Worm (Caenorhabditis elegans): ENCODE measurements around the gene sptf-2.
A peak's percentile ranks its signal among the peaks of the same experiment; 100 is the strongest.

Gene sptf-2

ce11 chrII:8602337-8602944 lies 22.8 kb upstream of the sptf-2 start, which contains the start of the genes cpf-1 and rpl-26 (continued):
- TF ChIP-seq nhr-20 (tag; optimal IDR thresholded peaks at IDR 0.05) (peak; percentile 71), zip-4 (GFP tag; optimal IDR thresholded peaks at IDR 0.05) (no peak), mef-2 (tag; optimal IDR thresholded peaks at IDR 0.05) (no peak), skn-1 (tag; optimal IDR thresholded peaks at IDR 0.05) (peak; percentile 58), nhr-77 (tag; optimal IDR thresholded peaks at IDR 0.05) (peak; percentile 37), unc-86 (tag; optimal IDR thresholded peaks at IDR 0.05) (peak; percentile 26), blmp-1 (tag; optimal IDR thresholded peaks at IDR 0.05) (peak; percentile 67), efl-1 (optimal IDR thresholded peaks at IDR 0.05) (peak; percentile 72 to 73), efl-1 (GFP tag; optimal IDR thresholded peaks at IDR 0.05 in 1 of 2) (peak; percentile 73 to 96), snpc-4 (tag; optimal IDR thresholded peaks at IDR 0.05) (peak; percentile 4), swsn-7 (tag; optimal IDR thresholded peaks at IDR 0.05) (peak; percentile 53), pax-3 (tag; optimal IDR thresholded peaks at IDR 0.05) (no peak), C16A3.4 (tag; optimal IDR thresholded peaks at IDR 0.05) (peak; percentile 61), mdl-1 (tag; optimal IDR thresholded peaks at IDR 0.05) (peak in 1 of 2 experiments; percentile 39), F16B12.6 (tag; optimal IDR thresholded peaks at IDR 0.05) (peak; percentile 73), egl-27 (tag; optimal IDR thresholded peaks at IDR 0.05) (no peak), unc-130 (tag; optimal IDR thresholded peaks at IDR 0.05) (peak; percentile 56), aly-2 (tag; optimal IDR thresholded peaks at IDR 0.05) (no peak), isw-1 (GFP tag; IDR thresholded peaks at IDR 0.05) (peak; percentile 38; the same call in 1 of the 2 replicates), nhr-19 (GFP tag; conservative IDR thresholded peaks at IDR 0.05) (peak; percentile 38), fkh-8 (tag; optimal IDR thresholded peaks at IDR 0.05) (peak; percentile 32), rnt-1 (tag; optimal IDR thresholded peaks at IDR 0.05) (peak; percentile 61), ceh-88 (GFP tag; IDR thresholded peaks at IDR 0.05) (no peak), elt-3 (tag; optimal IDR thresholded peaks at IDR 0.05) (peak in 1 of 6 experiments; percentile 84), nhr-28 (tag; optimal IDR thresholded peaks at IDR 0.05) (no peak), lin-15B (tag; optimal IDR thresholded peaks at IDR 0.05) (peak; percentile 29)

ce11 chrII:8603567-8604359 lies 21.5 kb upstream of the sptf-2 start, which contains the start of gene suf-1:
Gene suf-1 (plus strand): TSS chrII:8603846.
- TF ChIP-seq efl-3 (GFP tag; optimal IDR thresholded peaks at IDR 0.05) (no peak), sup-37 (GFP tag; optimal IDR thresholded peaks at IDR 0.05) (no peak), Y116A8C.19 (tag; optimal IDR thresholded peaks at IDR 0.05; ENCODE audit: borderline replicate concordance) (no peak), nhr-85 (tag) (no peak), fkh-8 (tag; optimal IDR thresholded peaks at IDR 0.05) (no peak), nhr-71 (tag; optimal IDR thresholded peaks at IDR 0.05) (peak; percentile 45), vab-15 (tag; optimal IDR thresholded peaks at IDR 0.05) (no peak), ceh-90 (tag; optimal IDR thresholded peaks at IDR 0.05) (no peak), lin-14 (GFP tag; optimal IDR thresholded peaks at IDR 0.05) (no peak), mef-2 (tag; optimal IDR thresholded peaks at IDR 0.05) (no peak), jun-1 (tag; optimal IDR thresholded peaks at IDR 0.05) (no peak), aly-2 (tag; optimal IDR thresholded peaks at IDR 0.05) (no peak), fkh-10 (GFP tag; optimal IDR thresholded peaks at IDR 0.05) (no peak), ztf-4 (tag; optimal IDR thresholded peaks at IDR 0.05) (no peak), fkh-4 (tag; optimal IDR thresholded peaks at IDR 0.05; ENCODE audit: borderline replicate concordance) (no peak), F16B12.6 (tag; optimal IDR thresholded peaks at IDR 0.05) (peak; percentile 78), unc-130 (tag; optimal IDR thresholded peaks at IDR 0.05) (no peak), zip-4 (GFP tag; optimal IDR thresholded peaks at IDR 0.05) (no peak), tlp-1 (tag; optimal IDR thresholded peaks at IDR 0.05) (no peak), ets-5 (GFP tag; IDR thresholded peaks at IDR 0.05) (no peak), nhr-19 (GFP tag; conservative IDR thresholded peaks at IDR 0.05) (0 out of 2 replicates have a peak, but pooled peaks have one; percentile 18), aha-1 (tag; optimal IDR thresholded peaks at IDR 0.05) (no peak), sox-4 (tag; optimal IDR thresholded peaks at IDR 0.05) (no peak), dpl-1 (GFP tag; optimal IDR thresholded peaks at IDR 0.05) (peak in 2 of 3 experiments; percentile 22 to 44), ceh-8 (GFP tag; optimal IDR thresholded peaks at IDR 0.05) (no peak), hlh-4 (tag; optimal IDR thresholded peaks at IDR 0.05) (no peak), ces-1 (GFP tag; optimal IDR thresholded peaks at IDR 0.05) (no peak), alr-1 (tag; optimal IDR thresholded peaks at IDR 0.05; ENCODE audit: borderline replicate concordance) (no peak), fos-1 (tag; optimal IDR thresholded peaks at IDR 0.05) (peak; percentile 0), nhr-90 (tag; optimal IDR thresholded peaks at IDR 0.05; ENCODE audit: poor library complexity) (peak; percentile 42), unc-86 (tag; optimal IDR thresholded peaks at IDR 0.05) (no peak)

All from whole organism, L1 larva.